Fruit fly (Drosophila melanogaster) whole organism, embryonic: ENCODE measurements around the gene CG31798.
A peak's percentile ranks its signal among the peaks of the same experiment; 100 is the strongest.

Experiments used
- CG10267 ChIP-seq: fragments of 200-800 bp; sonication (Bioruptor generic); optimal IDR thresholded peaks from 2 replicates; lab custom pipeline; 2018; ENCODE audit warnings: missing biosample characterization, mild to moderate bottlenecking, missing genetic modification characterization, moderate library complexity
- CG10565 ChIP-seq: fragments of 200-800 bp; sonication (Bioruptor generic); optimal IDR thresholded peaks from 3 replicates; lab custom pipeline; 2016; ENCODE audit warnings: missing biosample characterization, mild to moderate bottlenecking, missing genetic modification characterization
- CG11085 ChIP-seq: fragments of 200-800 bp; sonication (Bioruptor generic); IDR thresholded peaks from 2 replicates; pipeline ENCODE4 v1.3.6; 2022; ENCODE audit warnings: missing biosample characterization, missing genetic modification characterization
- CG11398 ChIP-seq: fragments of 200-800 bp; sonication (Bioruptor generic); optimal IDR thresholded peaks from 2 replicates; lab custom pipeline; 2016; ENCODE audit warnings: missing biosample characterization, missing genetic modification characterization
- CG12219 ChIP-seq: fragments of 200-800 bp; sonication (Bioruptor generic); optimal IDR thresholded peaks from 3 replicates; lab custom pipeline; 2018; ENCODE audit warnings: missing biosample characterization, mild to moderate bottlenecking, missing genetic modification characterization
- CG12769 ChIP-seq: fragments of 200-800 bp; sonication (Bioruptor generic); optimal IDR thresholded peaks from 2 replicates; lab custom pipeline; 2019; ENCODE audit warnings: missing biosample characterization, mild to moderate bottlenecking, missing genetic modification characterization, moderate library complexity
- CG14710 ChIP-seq: fragments of 200-800 bp; sonication (Bioruptor generic); optimal IDR thresholded peaks from 3 replicates; lab custom pipeline; 2019; ENCODE audit warnings: missing biosample characterization, mild to moderate bottlenecking, missing genetic modification characterization, moderate library complexity
- CG14860 ChIP-seq: fragments of 200-800 bp; sonication (Bioruptor generic); IDR thresholded peaks from 3 replicates; pipeline ENCODE4 v1.3.6; 2022; ENCODE audit warnings: missing biosample characterization, missing genetic modification characterization; ENCODE audit not compliant: partially characterized antibody
- CG17186 ChIP-seq: fragments of 200-800 bp; sonication (Bioruptor generic); optimal IDR thresholded peaks from 3 replicates; lab custom pipeline; 2017; ENCODE audit warnings: missing biosample characterization, missing genetic modification reagents, missing genetic modification characterization
- CG17385 ChIP-seq: fragments of 200-800 bp; sonication (Bioruptor generic); optimal IDR thresholded peaks from 3 replicates; lab custom pipeline; 2018; ENCODE audit warnings: missing biosample characterization, mild to moderate bottlenecking, missing genetic modification characterization
- CG2129 ChIP-seq: fragments of 200-800 bp; sonication (Bioruptor generic); IDR thresholded peaks from 2 replicates; pipeline ENCODE4 v1.3.6; 2022; ENCODE audit warnings: missing biosample characterization, missing genetic modification characterization; ENCODE audit not compliant: partially characterized antibody
- CG31388 ChIP-seq: fragments of 200-800 bp; sonication (Bioruptor generic); optimal IDR thresholded peaks from 2 replicates; lab custom pipeline; 2016; ENCODE audit warnings: missing biosample characterization, missing genetic modification characterization
- CG3281 ChIP-seq: fragments of 200-800 bp; sonication (Bioruptor generic); optimal IDR thresholded peaks from 3 replicates; lab custom pipeline; 2017; ENCODE audit warnings: missing biosample characterization, mild to moderate bottlenecking, missing genetic modification characterization
- CG6765 ChIP-seq: fragments of 200-800 bp; sonication (Bioruptor generic); optimal IDR thresholded peaks from 3 replicates; lab custom pipeline; 2017; ENCODE audit warnings: missing biosample characterization, mild to moderate bottlenecking, missing genetic modification characterization
- CG8765 ChIP-seq: fragments of 200-800 bp; sonication (Bioruptor generic); IDR thresholded peaks from 2 replicates; pipeline ENCODE4 v1.3.6; 2022; ENCODE audit warnings: missing biosample characterization, missing genetic modification characterization
- CG8944 ChIP-seq: fragments of 200-800 bp; sonication (Bioruptor generic); optimal IDR thresholded peaks from 3 replicates; lab custom pipeline; 2016; ENCODE audit warnings: missing biosample characterization, missing genetic modification characterization
- CTCF ChIP-seq: fragments of 200-800 bp; sonication (Bioruptor generic); optimal IDR thresholded peaks from 2 replicates; lab custom pipeline; 2017; ENCODE audit warnings: missing biosample characterization, mild to moderate bottlenecking, missing genetic modification characterization, moderate library complexity
- HLH4C ChIP-seq: fragments of 200-800 bp; sonication (Bioruptor generic); IDR thresholded peaks from 3 replicates; pipeline ENCODE4 v1.3.6; 2022; ENCODE audit warnings: missing biosample characterization, missing genetic modification characterization; ENCODE audit not compliant: partially characterized antibody
- Hey ChIP-seq: fragments of 200-800 bp; sonication (Bioruptor generic); optimal IDR thresholded peaks from 3 replicates; lab custom pipeline; 2018; ENCODE audit warnings: missing biosample characterization, mild to moderate bottlenecking, missing genetic modification characterization
- HmgD ChIP-seq: fragments of 200-800 bp; sonication (Bioruptor generic); optimal IDR thresholded peaks from 3 replicates; lab custom pipeline; 2016; ENCODE audit warnings: missing biosample characterization, missing genetic modification characterization
- Hr78 ChIP-seq, 2 experiments: fragments of 200-800 bp in 1 of 2; fragments of >200 bp in 1 of 2; sonication (Bioruptor generic) in 1 of 2; optimal IDR thresholded peaks; 2 replicates each; lab custom pipeline; 2017 to 2019; ENCODE audit warnings: missing biosample characterization in 2 of 2, missing genetic modification characterization in 2 of 2, mild to moderate bottlenecking in 1 of 2, moderate library complexity in 1 of 2
- Jarid2 ChIP-seq: fragments of 200-800 bp; sonication (Bioruptor generic); optimal IDR thresholded peaks from 3 replicates; lab custom pipeline; 2017; ENCODE audit warnings: mild to moderate bottlenecking, missing biosample characterization, missing genetic modification reagents, missing genetic modification characterization
- Lpt ChIP-seq: fragments of >200 bp; optimal IDR thresholded peaks from 2 replicates; lab custom pipeline; 2018; ENCODE audit warnings: missing biosample characterization, missing genetic modification characterization
- MTF-1 ChIP-seq: fragments of 200-800 bp; sonication (Bioruptor generic); optimal IDR thresholded peaks from 2 replicates; lab custom pipeline; 2018; ENCODE audit warnings: missing biosample characterization, mild to moderate bottlenecking, missing genetic modification characterization, borderline replicate concordance
- Nf-YA ChIP-seq: fragments of 200-800 bp; sonication (Bioruptor generic); IDR thresholded peaks from 2 replicates; pipeline ENCODE4 v1.3.6; 2022; ENCODE audit warnings: missing biosample characterization, missing genetic modification characterization
- Sox100B ChIP-seq: fragments of 200-800 bp; sonication (Bioruptor generic); optimal IDR thresholded peaks from 3 replicates; lab custom pipeline; 2018; ENCODE audit warnings: missing biosample characterization, mild to moderate bottlenecking, missing genetic modification characterization
- Ssrp ChIP-seq: fragments of 200-800 bp; sonication (Bioruptor generic); optimal IDR thresholded peaks from 2 replicates; lab custom pipeline; 2018; ENCODE audit warnings: missing biosample characterization, mild to moderate bottlenecking, missing genetic modification characterization, moderate library complexity
- ab ChIP-seq: fragments of 200-800 bp; sonication (Bioruptor generic); optimal IDR thresholded peaks from 2 replicates; lab custom pipeline; 2016; ENCODE audit warnings: missing biosample characterization, missing genetic modification characterization
- al ChIP-seq: fragments of 200-800 bp; sonication (Bioruptor generic); IDR thresholded peaks from 2 replicates; pipeline ENCODE4 v1.3.6; 2022; ENCODE audit warnings: missing biosample characterization, missing genetic modification characterization
- aop ChIP-seq: fragments of 200-800 bp; sonication (Bioruptor generic); IDR thresholded peaks from 2 replicates; pipeline ENCODE4 v1.3.6; 2022; ENCODE audit warnings: missing biosample characterization, missing genetic modification characterization
- bab2 ChIP-seq: fragments of 200-800 bp; sonication (Bioruptor generic); optimal IDR thresholded peaks from 2 replicates; lab custom pipeline; 2016; ENCODE audit warnings: missing biosample characterization, missing genetic modification characterization
- cad ChIP-seq: fragments of >200 bp; optimal IDR thresholded peaks from 2 replicates; lab custom pipeline; 2017; ENCODE audit warnings: missing biosample characterization, missing genetic modification characterization
- cato ChIP-seq: fragments of 200-800 bp; sonication (Bioruptor generic); optimal IDR thresholded peaks from 2 replicates; lab custom pipeline; 2016; ENCODE audit warnings: missing biosample characterization, missing genetic modification characterization, borderline replicate concordance
- caup ChIP-seq: fragments of 200-800 bp; sonication (Bioruptor generic); optimal IDR thresholded peaks from 3 replicates; lab custom pipeline; 2017; ENCODE audit warnings: missing biosample characterization, mild to moderate bottlenecking, missing genetic modification characterization, moderate library complexity; ENCODE audit not compliant: severe bottlenecking
- dati ChIP-seq: fragments of 200-800 bp; sonication (Bioruptor generic); IDR thresholded peaks from 2 replicates; pipeline ENCODE4 v1.3.6; 2022; ENCODE audit warnings: missing biosample characterization, missing genetic modification characterization
- disco-r ChIP-seq: fragments of 200-800 bp; sonication (Bioruptor generic); optimal IDR thresholded peaks from 2 replicates; lab custom pipeline; 2016; ENCODE audit warnings: missing biosample characterization, missing genetic modification characterization
- dm ChIP-seq: fragments of 200-800 bp; sonication (Bioruptor generic); optimal IDR thresholded peaks from 3 replicates; lab custom pipeline; 2016; ENCODE audit warnings: missing biosample characterization, missing genetic modification characterization
- exex ChIP-seq: fragments of 200-800 bp; sonication (Bioruptor generic); optimal IDR thresholded peaks from 4 replicates; lab custom pipeline; 2018; ENCODE audit warnings: missing biosample characterization, mild to moderate bottlenecking, missing genetic modification characterization, moderate library complexity
- fd96Cb ChIP-seq: fragments of 200-800 bp; sonication (Bioruptor generic); optimal IDR thresholded peaks from 2 replicates; lab custom pipeline; 2018; ENCODE audit warnings: missing biosample characterization, mild to moderate bottlenecking, missing genetic modification characterization, moderate library complexity
- gt ChIP-seq: fragments of 200-800 bp; sonication (Bioruptor generic); IDR thresholded peaks from 2 replicates; pipeline ENCODE4 v1.3.6; 2022; ENCODE audit warnings: missing biosample characterization, missing genetic modification characterization
- hth ChIP-seq: fragments of >200 bp; optimal IDR thresholded peaks from 2 replicates; lab custom pipeline; 2017; ENCODE audit warnings: inconsistent platforms
- insv ChIP-seq, 2 experiments: fragments of 200-800 bp; sonication (Bioruptor generic); optimal IDR thresholded peaks; 3 replicates each; lab custom pipeline; 2016 to 2018; ENCODE audit warnings: missing biosample characterization in 2 of 2, missing genetic modification characterization in 2 of 2
- klu ChIP-seq: fragments of 200-800 bp; sonication (Bioruptor generic); IDR thresholded peaks from 2 replicates; pipeline ENCODE4 v1.3.6; 2022; ENCODE audit warnings: missing biosample characterization, missing genetic modification characterization
- lov ChIP-seq, 2 experiments: fragments of 200-800 bp in 1 of 2; fragments of >200 bp in 1 of 2; sonication (Bioruptor generic) in 1 of 2; IDR thresholded peaks in 1 of 2; optimal IDR thresholded peaks in 1 of 2; 2 replicates in 1 of 2; 3 replicates in 1 of 2; pipeline versions ENCODE4 v1.3.6 to Lab custom; 2017 to 2022; ENCODE audit warnings: missing biosample characterization in 1 of 2, missing genetic modification characterization in 1 of 2
- nau ChIP-seq: fragments of 200-800 bp; sonication (Bioruptor generic); optimal IDR thresholded peaks from 3 replicates; lab custom pipeline; 2017; ENCODE audit warnings: missing biosample characterization, mild to moderate bottlenecking, missing genetic modification characterization, missing genetic modification reagents
- nerfin-1 ChIP-seq: fragments of 200-800 bp; sonication (Bioruptor generic); optimal IDR thresholded peaks from 3 replicates; lab custom pipeline; 2019; ENCODE audit warnings: missing biosample characterization, mild to moderate bottlenecking, missing genetic modification characterization, moderate library complexity
- pita ChIP-seq: fragments of 200-800 bp; sonication (Bioruptor generic); optimal IDR thresholded peaks from 2 replicates; lab custom pipeline; 2017; ENCODE audit warnings: missing biosample characterization, mild to moderate bottlenecking, missing genetic modification characterization
- psq ChIP-seq: fragments of 200-800 bp; sonication (Bioruptor generic); optimal IDR thresholded peaks from 2 replicates; lab custom pipeline; 2017; ENCODE audit warnings: missing biosample characterization, missing genetic modification characterization
- sisA ChIP-seq: fragments of 200-800 bp; sonication (Bioruptor generic); IDR thresholded peaks from 2 replicates; pipeline ENCODE4 v1.3.6; 2022; ENCODE audit warnings: missing biosample characterization, missing genetic modification characterization
- stwl ChIP-seq: fragments of 200-800 bp; sonication (Bioruptor generic); optimal IDR thresholded peaks from 3 replicates; lab custom pipeline; 2018; ENCODE audit warnings: missing biosample characterization, mild to moderate bottlenecking, missing genetic modification characterization, moderate library complexity
- zfh2 ChIP-seq: fragments of 200-800 bp; sonication (Bioruptor generic); optimal IDR thresholded peaks from 2 replicates; lab custom pipeline; 2016; ENCODE audit warnings: missing biosample characterization, missing genetic modification characterization

The CG31798 gene

dm6 chr2L:19430343-19430742 is 36.4 kb downstream of the CG31798 start, which contains the start of gene RtcB (continued):
- no peak for TF ChIP-seq Nf-YA (GFP tag; lab: Robert Waterston, UW)
- TF ChIP-seq CG12769 = peak; percentile 21
- TF ChIP-seq dm = no peak
- no peak for TF ChIP-seq Sox100B (GFP tag; lab: Kevin White, UChicago)
- no peak for TF ChIP-seq Ssrp
- peak; percentile 24; the same call in 1 of the 2 replicates for TF ChIP-seq sisA (GFP tag; lab: Robert Waterston, UW)
- no peak for TF ChIP-seq pita
- no peak for TF ChIP-seq bab2 (GFP tag; lab: Kevin White, UChicago)
- peak; percentile 96 for TF ChIP-seq CG2129
- TF ChIP-seq lov (optimal IDR thresholded peaks at IDR 0.05; lab: Kevin White, UChicago) = no peak
- no peak for TF ChIP-seq lov (GFP tag; IDR thresholded peaks at IDR 0.05; lab: Robert Waterston, UW)
- TF ChIP-seq exex = no peak
- TF ChIP-seq CG14860 = peak; percentile 95
- no peak for TF ChIP-seq CG12219
- TF ChIP-seq CG8765 (GFP tag; lab: Robert Waterston, UW) = no peak
- no peak for TF ChIP-seq psq
- TF ChIP-seq ab (GFP tag; lab: Kevin White, UChicago) = no peak
- TF ChIP-seq CTCF (GFP tag; lab: Kevin White, UChicago) = peak; percentile 48
- TF ChIP-seq disco-r (GFP tag; lab: Kevin White, UChicago) = no peak
- no peak for TF ChIP-seq cad
- peak; percentile 75 for TF ChIP-seq CG17186 (GFP tag; lab: Kevin White, UChicago)
- TF ChIP-seq gt (GFP tag; lab: Robert Waterston, UW) = no peak
- no peak for TF ChIP-seq klu (GFP tag; lab: Robert Waterston, UW)
- no peak for TF ChIP-seq aop (GFP tag; lab: Robert Waterston, UW)
- no peak for TF ChIP-seq CG10565
- TF ChIP-seq CG31388 (GFP tag; lab: Kevin White, UChicago) = no peak
- peak; percentile 67 for TF ChIP-seq CG14710
- no peak for TF ChIP-seq CG6765 (GFP tag; lab: Kevin White, UChicago)
- TF ChIP-seq MTF-1 (GFP tag; lab: Kevin White, UChicago) = no peak
- no peak for TF ChIP-seq Jarid2 (GFP tag; lab: Kevin White, UChicago)
- TF ChIP-seq CG11398 (GFP tag; lab: Kevin White, UChicago) = no peak
- peak; percentile 58 for TF ChIP-seq nerfin-1 (tag; lab: Kevin White, UChicago)
- TF ChIP-seq CG17385 (GFP tag; lab: Kevin White, UChicago) = no peak
- no peak for TF ChIP-seq fd96Cb (tag; lab: Kevin White, UChicago)
- peak; percentile 94 for TF ChIP-seq HLH4C
- no peak for TF ChIP-seq cato (GFP tag; lab: Kevin White, UChicago)
- TF ChIP-seq stwl (tag; lab: Kevin White, UChicago) = peak; percentile 49
- no peak for TF ChIP-seq Hr78 (GFP tag; optimal IDR thresholded peaks at IDR 0.05; lab: Kevin White, UChicago)
- peak; percentile 31 for TF ChIP-seq CG10267
- TF ChIP-seq CG11085 = no peak
- no peak for TF ChIP-seq zfh2 (GFP tag; lab: Kevin White, UChicago)
- TF ChIP-seq Lpt = no peak
- no peak for TF ChIP-seq CG3281 (GFP tag; lab: Kevin White, UChicago)
- no peak for TF ChIP-seq al (GFP tag; lab: Robert Waterston, UW)
- no peak for TF ChIP-seq nau
- TF ChIP-seq Hey = no peak
- no peak for TF ChIP-seq dati
- TF ChIP-seq hth (lab: Kevin White, UChicago) = no peak
- peak; percentile 7 for TF ChIP-seq CG8944 (GFP tag; lab: Kevin White, UChicago)
- peak in 1 of 2 experiments; percentile 55 for TF ChIP-seq insv (GFP tag; optimal IDR thresholded peaks at IDR 0.05; lab: Kevin White, UChicago)
- TF ChIP-seq HmgD (GFP tag; lab: Kevin White, UChicago) = peak; percentile 51
- TF ChIP-seq caup = no peak
